Fruit fly (Drosophila melanogaster) whole organism, embryonic: Measurements from ENCODE around the gene RpS28b.

Experiments used
- ATbp ChIP-seq: fragments of 200-800 bp; sonication (Bioruptor generic); optimal IDR thresholded peaks from 2 replicates; lab custom pipeline; 2017; ENCODE audit warnings: missing biosample characterization, mild to moderate bottlenecking, missing genetic modification characterization, missing genetic modification reagents
- B-H2 ChIP-seq: fragments of 200-800 bp; sonication (Bioruptor generic); optimal IDR thresholded peaks from 2 replicates; lab custom pipeline; 2018; ENCODE audit warnings: missing biosample characterization, mild to moderate bottlenecking, missing genetic modification characterization
- CG10209 ChIP-seq: fragments of 200-800 bp; sonication (Bioruptor generic); optimal IDR thresholded peaks from 3 replicates; lab custom pipeline; 2017; ENCODE audit warnings: missing biosample characterization, mild to moderate bottlenecking, missing genetic modification characterization, missing genetic modification reagents
- CG11695 ChIP-seq: fragments of 200-800 bp; sonication (Bioruptor generic); IDR thresholded peaks from 3 replicates; pipeline ENCODE4 v1.3.6; 2022; ENCODE audit warnings: missing biosample characterization, missing genetic modification characterization
- CG12942 ChIP-seq: fragments of 200-800 bp; sonication (Bioruptor generic); optimal IDR thresholded peaks from 3 replicates; lab custom pipeline; 2016; ENCODE audit warnings: missing biosample characterization, missing genetic modification characterization
- CG13424 ChIP-seq: fragments of 200-800 bp; sonication (Bioruptor generic); optimal IDR thresholded peaks from 2 replicates; lab custom pipeline; 2019; ENCODE audit warnings: missing biosample characterization, mild to moderate bottlenecking, missing genetic modification characterization, moderate library complexity
- CG14965 ChIP-seq: fragments of 200-800 bp; sonication (Bioruptor generic); optimal IDR thresholded peaks from 2 replicates; lab custom pipeline; 2016; ENCODE audit warnings: missing biosample characterization, missing genetic modification characterization, borderline replicate concordance
- CG1603 ChIP-seq: fragments of 200-800 bp; sonication (Bioruptor generic); optimal IDR thresholded peaks from 2 replicates; lab custom pipeline; 2019; ENCODE audit warnings: missing biosample characterization, mild to moderate bottlenecking, missing genetic modification characterization, moderate library complexity
- CG17359 ChIP-seq: fragments of 200-800 bp; sonication (Bioruptor generic); optimal IDR thresholded peaks from 3 replicates; lab custom pipeline; 2018; ENCODE audit warnings: missing biosample characterization, mild to moderate bottlenecking, missing genetic modification characterization, moderate library complexity
- CG17568 ChIP-seq: fragments of 200-800 bp; sonication (Bioruptor generic); optimal IDR thresholded peaks from 2 replicates; lab custom pipeline; 2018; ENCODE audit warnings: missing biosample characterization, mild to moderate bottlenecking, missing genetic modification characterization, moderate library complexity
- CG2116 ChIP-seq: fragments of 200-800 bp; sonication (Bioruptor generic); optimal IDR thresholded peaks from 3 replicates; lab custom pipeline; 2018; ENCODE audit warnings: missing biosample characterization, mild to moderate bottlenecking, missing genetic modification characterization
- CG2120 ChIP-seq: fragments of 200-800 bp; sonication (Bioruptor generic); optimal IDR thresholded peaks from 3 replicates; lab custom pipeline; 2016; ENCODE audit warnings: missing biosample characterization, missing genetic modification characterization
- CG2199 ChIP-seq: fragments of 200-800 bp; sonication (Bioruptor generic); IDR thresholded peaks from 3 replicates; pipeline ENCODE4 v1.3.6; 2022; ENCODE audit warnings: missing biosample characterization, missing genetic modification characterization
- CG2202 ChIP-seq: fragments of 200-800 bp; sonication (Bioruptor generic); optimal IDR thresholded peaks from 2 replicates; lab custom pipeline; 2018; ENCODE audit warnings: missing biosample characterization, mild to moderate bottlenecking, missing genetic modification characterization
- CG31365 ChIP-seq: fragments of 200-800 bp; sonication (Bioruptor generic); optimal IDR thresholded peaks from 2 replicates; lab custom pipeline; 2018; ENCODE audit warnings: missing biosample characterization, mild to moderate bottlenecking, missing genetic modification characterization
- CG34422 ChIP-seq: fragments of 200-800 bp; sonication (Bioruptor generic); IDR thresholded peaks from 3 replicates; pipeline ENCODE4 v1.3.6; 2022; ENCODE audit warnings: missing biosample characterization, missing genetic modification characterization
- CG4282 ChIP-seq: fragments of 200-800 bp; sonication (Bioruptor generic); optimal IDR thresholded peaks from 2 replicates; lab custom pipeline; 2016; ENCODE audit warnings: missing biosample characterization, missing genetic modification characterization
- CG8290 ChIP-seq, 3 experiments: fragments of 200-800 bp; sonication (Bioruptor generic); optimal IDR thresholded peaks; 2 replicates each; lab custom pipeline; 2016 to 2019; ENCODE audit warnings: missing biosample characterization in 3 of 3, missing genetic modification characterization in 3 of 3, mild to moderate bottlenecking in 2 of 3, moderate library complexity in 1 of 3
- CG8944 ChIP-seq: fragments of 200-800 bp; sonication (Bioruptor generic); optimal IDR thresholded peaks from 3 replicates; lab custom pipeline; 2016; ENCODE audit warnings: missing biosample characterization, missing genetic modification characterization
- CoRest ChIP-seq: fragments of 200-800 bp; sonication (Bioruptor generic); optimal IDR thresholded peaks from 3 replicates; lab custom pipeline; 2018; ENCODE audit warnings: missing biosample characterization, mild to moderate bottlenecking, missing genetic modification characterization, moderate library complexity
- D19A ChIP-seq: fragments of 200-800 bp; optimal IDR thresholded peaks from 3 replicates; lab custom pipeline; 2019; ENCODE audit warnings: missing biosample characterization, mild to moderate bottlenecking, missing genetic modification characterization, moderate library complexity
- Dip3 ChIP-seq: fragments of 200-800 bp; sonication (Bioruptor generic); optimal IDR thresholded peaks from 3 replicates; lab custom pipeline; 2016; ENCODE audit warnings: missing biosample characterization, missing genetic modification characterization
- HLHmδ ChIP-seq: fragments of 200-800 bp; sonication (Bioruptor generic); optimal IDR thresholded peaks from 2 replicates; lab custom pipeline; 2018; ENCODE audit warnings: missing biosample characterization, mild to moderate bottlenecking, missing genetic modification characterization, moderate library complexity
- Hmr ChIP-seq: fragments of 200-800 bp; sonication (Bioruptor generic); optimal IDR thresholded peaks from 3 replicates; lab custom pipeline; 2017; ENCODE audit warnings: mild to moderate bottlenecking, missing biosample characterization, missing genetic modification reagents, missing genetic modification characterization
- Lim3 ChIP-seq: fragments of 200-800 bp; sonication (Bioruptor generic); IDR thresholded peaks from 2 replicates; pipeline ENCODE4 v1.3.6; 2022; ENCODE audit warnings: missing biosample characterization, missing genetic modification characterization
- Lpt ChIP-seq: fragments of >200 bp; optimal IDR thresholded peaks from 2 replicates; lab custom pipeline; 2018; ENCODE audit warnings: missing biosample characterization, missing genetic modification characterization
- MTF-1 ChIP-seq: fragments of 200-800 bp; sonication (Bioruptor generic); optimal IDR thresholded peaks from 2 replicates; lab custom pipeline; 2018; ENCODE audit warnings: missing biosample characterization, mild to moderate bottlenecking, missing genetic modification characterization, borderline replicate concordance
- Mes4 ChIP-seq: fragments of 200-800 bp; sonication (Bioruptor generic); optimal IDR thresholded peaks from 2 replicates; lab custom pipeline; 2016; ENCODE audit warnings: missing biosample characterization, missing genetic modification characterization
- Scr ChIP-seq: fragments of 200-800 bp; sonication (Bioruptor generic); IDR thresholded peaks from 2 replicates; pipeline ENCODE4 v1.3.6; 2022; ENCODE audit warnings: missing biosample characterization, missing genetic modification characterization; ENCODE audit not compliant: partially characterized antibody
- Side ChIP-seq: fragments of 200-800 bp; sonication (Bioruptor generic); optimal IDR thresholded peaks from 2 replicates; lab custom pipeline; 2016; ENCODE audit warnings: missing biosample characterization, missing genetic modification characterization
- Sox100B ChIP-seq: fragments of 200-800 bp; sonication (Bioruptor generic); optimal IDR thresholded peaks from 3 replicates; lab custom pipeline; 2018; ENCODE audit warnings: missing biosample characterization, mild to moderate bottlenecking, missing genetic modification characterization
- Usf ChIP-seq: fragments of 200-800 bp; sonication (Bioruptor generic); optimal IDR thresholded peaks from 2 replicates; lab custom pipeline; 2017; ENCODE audit warnings: missing genotype, missing biosample characterization, missing genetic modification characterization
- YL-1 ChIP-seq: fragments of 200-800 bp; sonication (Bioruptor generic); optimal IDR thresholded peaks from 3 replicates; lab custom pipeline; 2017; ENCODE audit warnings: missing biosample characterization, mild to moderate bottlenecking, missing genetic modification characterization
- amos ChIP-seq: fragments of 200-800 bp; sonication (Bioruptor generic); IDR thresholded peaks from 2 replicates; pipeline ENCODE4 v1.3.6; 2022; ENCODE audit warnings: missing biosample characterization, missing genetic modification characterization; ENCODE audit not compliant: partially characterized antibody
- ara ChIP-seq: fragments of 200-800 bp; sonication (Bioruptor generic); IDR thresholded peaks from 2 replicates; pipeline ENCODE4 v1.3.6; 2022; ENCODE audit warnings: missing biosample characterization, missing genetic modification characterization
- bsh ChIP-seq, 2 experiments: fragments of 200-800 bp; sonication (Bioruptor generic); optimal IDR thresholded peaks; 2 replicates each; lab custom pipeline; 2017 to 2018; ENCODE audit warnings: mild to moderate bottlenecking in 2 of 2, missing biosample characterization in 2 of 2, missing genetic modification characterization in 2 of 2, moderate library complexity in 1 of 2
- dati ChIP-seq: fragments of 200-800 bp; sonication (Bioruptor generic); IDR thresholded peaks from 2 replicates; pipeline ENCODE4 v1.3.6; 2022; ENCODE audit warnings: missing biosample characterization, missing genetic modification characterization
- dmrt99B ChIP-seq: fragments of 200-800 bp; sonication (Bioruptor generic); optimal IDR thresholded peaks from 2 replicates; lab custom pipeline; 2018; ENCODE audit warnings: missing biosample characterization, mild to moderate bottlenecking, missing genetic modification characterization, moderate library complexity
- gce ChIP-seq: fragments of 200-800 bp; sonication (Bioruptor generic); IDR thresholded peaks from 3 replicates; pipeline ENCODE4 v1.3.6; 2022; ENCODE audit warnings: missing biosample characterization, missing genetic modification characterization
- hb ChIP-seq: fragments of 200-800 bp; sonication (Bioruptor generic); IDR thresholded peaks from 3 replicates; pipeline ENCODE4 v1.3.6; 2022; ENCODE audit warnings: missing biosample characterization, missing genetic modification characterization; ENCODE audit not compliant: partially characterized antibody
- jigr1 ChIP-seq: fragments of 200-800 bp; sonication (Bioruptor generic); IDR thresholded peaks from 3 replicates; pipeline ENCODE4 v1.3.6; 2022; ENCODE audit warnings: missing biosample characterization, missing genetic modification characterization
- kni ChIP-seq: fragments of 200-800 bp; sonication (Bioruptor generic); optimal IDR thresholded peaks from 3 replicates; lab custom pipeline; 2017; ENCODE audit warnings: mild to moderate bottlenecking, missing biosample characterization, missing genetic modification reagents, missing genetic modification characterization
- lilli ChIP-seq: fragments of 200-800 bp; sonication (Bioruptor generic); optimal IDR thresholded peaks from 3 replicates; lab custom pipeline; 2016; ENCODE audit warnings: missing biosample characterization, missing genetic modification characterization
- lola ChIP-seq, 3 experiments: fragments of >200 bp in 2 of 3; fragments of 200-800 bp in 1 of 3; sonication (Bioruptor generic) in 1 of 3; optimal IDR thresholded peaks; 2 replicates each; lab custom pipeline; 2017 to 2019; ENCODE audit warnings: missing biosample characterization in 3 of 3, missing genetic modification characterization in 3 of 3, mild to moderate bottlenecking in 1 of 3, moderate library complexity in 1 of 3
- odd ChIP-seq: fragments of 200-800 bp; sonication (Bioruptor generic); optimal IDR thresholded peaks from 2 replicates; lab custom pipeline; 2017; ENCODE audit warnings: missing biosample characterization, mild to moderate bottlenecking, missing genetic modification characterization
- pb ChIP-seq: fragments of 200-800 bp; sonication (Bioruptor generic); optimal IDR thresholded peaks from 3 replicates; lab custom pipeline; 2016; ENCODE audit warnings: missing biosample characterization, missing genetic modification characterization
- scrt ChIP-seq: fragments of 200-800 bp; sonication (Bioruptor generic); optimal IDR thresholded peaks from 2 replicates; lab custom pipeline; 2018; ENCODE audit warnings: missing biosample characterization, mild to moderate bottlenecking, missing genetic modification characterization, moderate library complexity
- sisA ChIP-seq: fragments of 200-800 bp; sonication (Bioruptor generic); IDR thresholded peaks from 2 replicates; pipeline ENCODE4 v1.3.6; 2022; ENCODE audit warnings: missing biosample characterization, missing genetic modification characterization
- ssp ChIP-seq: fragments of 200-800 bp; sonication (Bioruptor generic); IDR thresholded peaks from 2 replicates; pipeline ENCODE4 v1.3.6; 2022; ENCODE audit warnings: missing biosample characterization, missing genetic modification characterization
- toy ChIP-seq: fragments of 200-800 bp; sonication (Bioruptor generic); IDR thresholded peaks from 2 replicates; pipeline ENCODE4 v1.3.6; 2022; ENCODE audit warnings: missing biosample characterization, missing genetic modification characterization
- vfl ChIP-seq: fragments of 200-800 bp; sonication (Bioruptor generic); optimal IDR thresholded peaks from 2 replicates; lab custom pipeline; 2016; ENCODE audit warnings: missing biosample characterization, missing genetic modification characterization

The RpS28b gene

DNA sequence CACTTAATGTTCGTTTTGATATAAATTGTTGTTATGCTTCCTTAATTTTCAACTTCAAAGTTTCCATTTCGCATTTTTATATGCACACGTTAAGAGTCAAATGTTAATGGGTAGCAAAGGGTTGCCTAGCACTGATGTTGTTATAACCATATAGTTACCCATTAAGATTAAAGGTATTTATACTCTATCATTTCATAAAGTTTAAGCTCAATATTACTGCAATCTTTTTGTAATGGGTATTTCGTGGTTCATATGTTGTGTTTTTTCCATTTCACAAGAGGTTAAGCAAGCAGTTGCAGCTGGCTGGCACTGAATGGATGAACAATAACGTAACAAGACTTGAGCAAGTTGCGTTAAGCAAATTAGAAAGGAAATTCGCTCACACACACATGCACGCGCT is 22.6 kb upstream of the RpS28b start (continued):
- TF ChIP-seq ssp = no peak
- no peak for TF ChIP-seq Lpt
- no peak for TF ChIP-seq pb (GFP tag; lab: Kevin White, UChicago)
- TF ChIP-seq CG12942 (GFP tag; lab: Kevin White, UChicago) = no peak
- TF ChIP-seq Lim3 = no peak
- TF ChIP-seq Side (GFP tag; lab: Kevin White, UChicago) = no peak
- no peak for TF ChIP-seq MTF-1 (GFP tag; lab: Kevin White, UChicago)
- no peak for TF ChIP-seq CG4282 (GFP tag; lab: Kevin White, UChicago)
- no peak for TF ChIP-seq Dip3
- TF ChIP-seq ATbp = no peak
- no peak for TF ChIP-seq CG11695 (GFP tag; lab: Robert Waterston, UW)
- no peak for TF ChIP-seq lola (GFP tag; optimal IDR thresholded peaks at IDR 0.05; lab: Kevin White, UChicago)
- TF ChIP-seq scrt (GFP tag; lab: Kevin White, UChicago) = no peak
- no peak for TF ChIP-seq bsh (GFP tag; optimal IDR thresholded peaks at IDR 0.05; lab: Kevin White, UChicago)
- no peak for TF ChIP-seq Usf (GFP tag; lab: Kevin White, UChicago)
- no peak for TF ChIP-seq YL-1 (GFP tag; lab: Kevin White, UChicago)
- no peak for TF ChIP-seq kni (GFP tag; lab: Kevin White, UChicago)
- TF ChIP-seq CG17359 (tag; lab: Kevin White, UChicago) = peak; percentile 11
- TF ChIP-seq Sox100B (GFP tag; lab: Kevin White, UChicago) = no peak
- no peak for TF ChIP-seq B-H2 (GFP tag; lab: Kevin White, UChicago)
- no peak for TF ChIP-seq CG13424 (tag; lab: Kevin White, UChicago)
- no peak for TF ChIP-seq CoRest
- TF ChIP-seq HLHmδ = no peak
- no peak for TF ChIP-seq CG2199 (GFP tag; lab: Robert Waterston, UW)
- no peak for TF ChIP-seq gce (GFP tag; lab: Robert Waterston, UW)
- no peak for TF ChIP-seq CG8290 (GFP tag; optimal IDR thresholded peaks at IDR 0.05; lab: Kevin White, UChicago)
- peak in 1 of 2 experiments; percentile 45 for TF ChIP-seq CG8290 (tag; optimal IDR thresholded peaks at IDR 0.05; lab: Kevin White, UChicago)
- no peak for TF ChIP-seq amos (GFP tag; lab: Robert Waterston, UW)
- TF ChIP-seq sisA (GFP tag; lab: Robert Waterston, UW) = no peak
- no peak for TF ChIP-seq CG17568 (GFP tag; lab: Kevin White, UChicago)
- no peak for TF ChIP-seq dati
- TF ChIP-seq CG34422 (GFP tag; lab: Robert Waterston, UW) = no peak
- no peak for TF ChIP-seq CG2116 (GFP tag; lab: Kevin White, UChicago)
- no peak for TF ChIP-seq Hmr (GFP tag; lab: Kevin White, UChicago)
- no peak for TF ChIP-seq CG14965
- no peak for TF ChIP-seq CG10209 (GFP tag; lab: Kevin White, UChicago)
- TF ChIP-seq ara = no peak
- no peak for TF ChIP-seq vfl
- TF ChIP-seq CG2202 (tag; lab: Kevin White, UChicago) = no peak
- TF ChIP-seq CG1603 (tag; lab: Kevin White, UChicago) = peak; percentile 30
- peak; percentile 16 for TF ChIP-seq lilli (GFP tag; lab: Kevin White, UChicago)
- no peak for TF ChIP-seq jigr1 (GFP tag; lab: Robert Waterston, UW)
- TF ChIP-seq hb (GFP tag; lab: Robert Waterston, UW) = no peak
- TF ChIP-seq Mes4 (GFP tag; lab: Kevin White, UChicago) = no peak
- no peak for TF ChIP-seq odd
- no peak for TF ChIP-seq toy (GFP tag; lab: Robert Waterston, UW)
- TF ChIP-seq dmrt99B (tag; lab: Kevin White, UChicago) = peak; percentile 24
- no peak for TF ChIP-seq D19A (tag; lab: Kevin White, UChicago)
- TF ChIP-seq CG8944 (GFP tag; lab: Kevin White, UChicago) = no peak
- TF ChIP-seq CG2120 (GFP tag; lab: Kevin White, UChicago) = peak; percentile 33
- no peak for TF ChIP-seq CG31365 (tag; lab: Kevin White, UChicago)
- no peak for TF ChIP-seq Scr (GFP tag; lab: Robert Waterston, UW)
